Fruit fly (Drosophila melanogaster): ENCODE data around the gene Neurochondrin.

Gene Neurochondrin

dm6 chr3R:6430206-6430605 is 38.0 kb upstream of the Neurochondrin start:
- TF ChIP-seq fkh (GFP tag; optimal IDR thresholded peaks at IDR 0.05) (peak; percentile 27), Lpt (GFP tag; optimal IDR thresholded peaks at IDR 0.05) (no peak), ss (GFP tag; optimal IDR thresholded peaks at IDR 0.05) (peak in 1 of 2 experiments; percentile 31), Sox102F (GFP tag; optimal IDR thresholded peaks at IDR 0.05) (no peak), eg (GFP tag; IDR thresholded peaks at IDR 0.05) (peak; percentile 21; the same call in 1 of the 3 replicates), spab (GFP tag; optimal IDR thresholded peaks at IDR 0.05) (no peak)

- TF ChIP-seq CG10631 (GFP tag; optimal IDR thresholded peaks at IDR 0.05) (no peak), CG3919 (GFP tag; optimal IDR thresholded peaks at IDR 0.05) (no peak), Sox15 (GFP tag; optimal IDR thresholded peaks at IDR 0.05) (no peak), eg (GFP tag; IDR thresholded peaks at IDR 0.05) (no peak), CG7368 (GFP tag; optimal IDR thresholded peaks at IDR 0.05) (no peak), Met (GFP tag; optimal IDR thresholded peaks at IDR 0.05) (no peak), CG16779 (tag; optimal IDR thresholded peaks at IDR 0.05) (no peak), CG3032 (tag; optimal IDR thresholded peaks at IDR 0.05) (no peak)
These were observed 35.9 kb upstream of the Neurochondrin start for dm6 chr3R:6432321-6432720.

- TF ChIP-seq CG8119 (GFP tag; IDR thresholded peaks at IDR 0.05) (no peak), cyc (GFP tag; optimal IDR thresholded peaks at IDR 0.05) (no peak), Hr4 (GFP tag; optimal IDR thresholded peaks at IDR 0.05) (no peak), Eip78C (GFP tag) (peak; percentile 45), eg (GFP tag; IDR thresholded peaks at IDR 0.05) (0 out of 3 replicates have a peak, but pooled peaks have one; percentile 18), CG9139 (GFP tag; optimal IDR thresholded peaks at IDR 0.05) (no peak), esn (GFP tag; optimal IDR thresholded peaks at IDR 0.05) (peak; percentile 14), vri (GFP tag; optimal IDR thresholded peaks at IDR 0.05) (peak; percentile 84), fd85E (GFP tag; optimal IDR thresholded peaks at IDR 0.05) (no peak)
These were observed 35.3 kb upstream of the Neurochondrin start for dm6 chr3R:6432784-6433469.

- no peak for TF ChIP-seq CG1621 (tag; optimal IDR thresholded peaks at IDR 0.05)
- TF ChIP-seq Sox14 (GFP tag; optimal IDR thresholded peaks at IDR 0.05): no peak
- no peak for TF ChIP-seq CG3919 (GFP tag; optimal IDR thresholded peaks at IDR 0.05)
- no peak for TF ChIP-seq fd85E (GFP tag; optimal IDR thresholded peaks at IDR 0.05)
- peak; percentile 43 for TF ChIP-seq Gug (GFP tag; IDR thresholded peaks at IDR 0.05)
- TF ChIP-seq CG10669 (GFP tag; optimal IDR thresholded peaks at IDR 0.05): no peak
- no peak for TF ChIP-seq net (GFP tag; optimal IDR thresholded peaks at IDR 0.05)
- no peak for TF ChIP-seq fkh (GFP tag; optimal IDR thresholded peaks at IDR 0.05)
- TF ChIP-seq dsx (GFP tag; optimal IDR thresholded peaks at IDR 0.05; ENCODE audit: poor library complexity, severe bottlenecking): no peak
- TF ChIP-seq Eip78C (GFP tag): no peak
- TF ChIP-seq achi (GFP tag; optimal IDR thresholded peaks at IDR 0.05): peak; percentile 35
- no peak for TF ChIP-seq CG6792 (GFP tag; optimal IDR thresholded peaks at IDR 0.05)
- TF ChIP-seq Hr38 (GFP tag; optimal IDR thresholded peaks at IDR 0.05): no peak
- no peak for TF ChIP-seq CG16779 (tag; optimal IDR thresholded peaks at IDR 0.05)
- TF ChIP-seq Sox15 (GFP tag; optimal IDR thresholded peaks at IDR 0.05): no peak
- TF ChIP-seq CG31627 (GFP tag; optimal IDR thresholded peaks at IDR 0.05): no peak
- no peak for TF ChIP-seq dac (GFP tag; optimal IDR thresholded peaks at IDR 0.05)
- peak; percentile 64; the same call in 2 of the 3 replicates for TF ChIP-seq eg (GFP tag; IDR thresholded peaks at IDR 0.05)
- TF ChIP-seq ss (GFP tag; optimal IDR thresholded peaks at IDR 0.05): no peak
- no peak for TF ChIP-seq CG10631 (GFP tag; optimal IDR thresholded peaks at IDR 0.05)
- no peak for TF ChIP-seq fd59A (GFP tag; optimal IDR thresholded peaks at IDR 0.05)
- no peak for TF ChIP-seq CG6854 (GFP tag; optimal IDR thresholded peaks at IDR 0.05)
- TF ChIP-seq CG11294 (GFP tag; IDR thresholded peaks at IDR 0.05): no peak
- no peak for TF ChIP-seq salr (GFP tag; optimal IDR thresholded peaks at IDR 0.05)
- TF ChIP-seq CG6276 (GFP tag; optimal IDR thresholded peaks at IDR 0.05): peak; percentile 10
- TF ChIP-seq spab (GFP tag; optimal IDR thresholded peaks at IDR 0.05): no peak
- TF ChIP-seq CG15336 (GFP tag; IDR thresholded peaks at IDR 0.05): peak; percentile 74
- TF ChIP-seq CG11902 (GFP tag; optimal IDR thresholded peaks at IDR 0.05): no peak
- no peak for TF ChIP-seq CG8319 (GFP tag; optimal IDR thresholded peaks at IDR 0.05)
- TF ChIP-seq cyc (GFP tag; optimal IDR thresholded peaks at IDR 0.05): no peak
- TF ChIP-seq Sox102F (GFP tag; optimal IDR thresholded peaks at IDR 0.05): no peak
- no peak for TF ChIP-seq CG3032 (tag; optimal IDR thresholded peaks at IDR 0.05)
- TF ChIP-seq CG11762 (GFP tag; optimal IDR thresholded peaks at IDR 0.05; ENCODE audit: insufficient read depth): no peak
- no peak for TF ChIP-seq Eip93F (GFP tag; optimal IDR thresholded peaks at IDR 0.05)
- no peak for TF ChIP-seq Ets96B (tag; optimal IDR thresholded peaks at IDR 0.05)
- TF ChIP-seq Met (GFP tag; optimal IDR thresholded peaks at IDR 0.05): no peak
- TF ChIP-seq Hr4 (GFP tag; optimal IDR thresholded peaks at IDR 0.05): no peak
These were observed 34.4 kb upstream of the Neurochondrin start for dm6 chr3R:6433885-6434284.
